Worm (Caenorhabditis elegans): Measurements from ENCODE around the gene M03A8.3.
A peak's percentile ranks its signal among the peaks of the same experiment; 100 is the strongest.

M03A8.3 gene

DNA sequence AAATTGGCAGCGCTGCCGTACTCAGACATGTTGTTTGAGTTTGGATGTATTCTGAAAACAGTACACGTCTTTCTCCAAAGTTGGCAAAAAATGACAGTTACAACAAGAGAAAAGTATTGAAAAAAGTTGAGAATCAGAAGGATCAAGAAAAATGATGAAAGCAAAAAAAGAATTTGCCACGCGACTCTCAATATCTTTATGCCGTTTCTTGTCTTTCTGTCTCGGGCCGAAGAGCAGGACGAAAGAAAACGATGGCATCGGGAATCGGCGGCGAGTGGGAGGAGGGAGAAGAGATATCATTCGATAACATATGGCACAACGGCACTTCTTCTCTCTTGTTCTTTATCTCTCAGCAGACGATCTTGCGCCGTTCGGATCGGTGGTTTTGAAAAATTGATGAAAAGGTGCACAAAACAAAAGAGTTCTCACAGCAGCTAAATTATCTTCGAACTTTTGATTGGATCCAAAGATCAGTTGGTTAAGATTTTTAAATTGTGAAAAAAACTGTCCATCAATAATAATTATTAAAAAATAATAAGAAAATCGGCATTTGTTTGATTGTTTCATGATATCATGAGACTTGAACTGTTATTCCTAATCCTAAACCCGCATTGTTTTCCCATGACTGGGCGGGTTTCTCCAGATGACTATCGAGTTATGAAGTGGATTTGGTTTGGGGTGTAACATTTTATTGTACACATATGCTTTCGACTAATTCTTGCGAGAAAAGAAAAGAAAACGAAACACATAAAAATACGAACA lies 23.5 kb downstream of the M03A8.3 start, which contains the start of gene gei-15:
gei-15 (minus strand) TSS at position 51 of the 762 bp plus-strand sequence.
- TF ChIP-seq ceh-18 (tag; optimal IDR thresholded peaks at IDR 0.05) (peak; percentile 7), ceh-48 (tag; optimal IDR thresholded peaks at IDR 0.05) (no peak)

DNA sequence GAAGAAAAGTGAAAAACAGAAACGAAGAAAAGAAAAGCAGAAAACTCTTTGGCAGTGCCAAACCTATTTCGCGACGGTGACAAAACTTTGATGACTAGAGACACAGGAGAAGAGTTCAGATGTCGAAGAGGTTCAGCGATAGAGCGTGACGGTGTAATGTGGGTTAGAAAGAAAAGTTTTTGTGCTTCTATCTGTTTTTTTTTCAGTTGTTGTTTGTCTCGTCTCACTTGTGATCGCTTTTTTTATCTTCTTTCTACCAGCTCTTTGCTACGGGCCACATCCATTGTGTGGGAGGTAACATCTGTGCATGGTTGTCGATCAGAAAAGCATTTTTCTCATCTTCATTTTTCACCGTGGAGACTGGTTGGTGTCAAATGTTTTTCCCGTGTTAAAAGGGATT lies 26.0 kb downstream of the M03A8.3 start, which contains the start of gene F41B4.1:
F41B4.1 (minus strand) TSS at position 23 of the 400 bp plus-strand sequence.
- TF ChIP-seq tbx-2 (tag; optimal IDR thresholded peaks at IDR 0.05) (no peak), ceh-18 (tag; optimal IDR thresholded peaks at IDR 0.05) (peak; percentile 50)

ce11 chrX:6835166-6835565 lies 35.3 kb downstream of the M03A8.3 start, which contains the start of gene F41B4.2:
F41B4.2 (minus strand) TSS chrX:6835266.
- no peak for TF ChIP-seq hlh-8 (tag; optimal IDR thresholded peaks at IDR 0.05)

ce11 chrX:6836065-6836527 lies 36.2 kb downstream of the M03A8.3 start, which contains the start of gene F41B4.3:
F41B4.3 (minus strand) TSS chrX:6836115.
- TF ChIP-seq tbx-2 (tag; optimal IDR thresholded peaks at IDR 0.05) (no peak), ceh-30 (tag; optimal IDR thresholded peaks at IDR 0.05) (no peak), pqm-1 (tag; optimal IDR thresholded peaks at IDR 0.05) (no peak), odd-2 (tag; optimal IDR thresholded peaks at IDR 0.05) (no peak), elt-2 (tag; optimal IDR thresholded peaks at IDR 0.05) (no peak), unc-42 (tag; optimal IDR thresholded peaks at IDR 0.05) (no peak), ets-4 (tag; optimal IDR thresholded peaks at IDR 0.05) (no peak), hlh-13 (GFP tag; optimal IDR thresholded peaks at IDR 0.05) (no peak), che-1 (tag; optimal IDR thresholded peaks at IDR 0.05) (no peak), sox-4 (tag; optimal IDR thresholded peaks at IDR 0.05) (no peak), ztf-16 (tag; optimal IDR thresholded peaks at IDR 0.05) (no peak), lim-6 (tag; optimal IDR thresholded peaks at IDR 0.05) (no peak), npax-4 (tag; optimal IDR thresholded peaks at IDR 0.05) (no peak), hlh-30 (tag; optimal IDR thresholded peaks at IDR 0.05; ENCODE audit: insufficient read depth) (no peak), unc-86 (tag; optimal IDR thresholded peaks at IDR 0.05) (no peak), ceh-48 (tag; optimal IDR thresholded peaks at IDR 0.05) (no peak)

DNA sequence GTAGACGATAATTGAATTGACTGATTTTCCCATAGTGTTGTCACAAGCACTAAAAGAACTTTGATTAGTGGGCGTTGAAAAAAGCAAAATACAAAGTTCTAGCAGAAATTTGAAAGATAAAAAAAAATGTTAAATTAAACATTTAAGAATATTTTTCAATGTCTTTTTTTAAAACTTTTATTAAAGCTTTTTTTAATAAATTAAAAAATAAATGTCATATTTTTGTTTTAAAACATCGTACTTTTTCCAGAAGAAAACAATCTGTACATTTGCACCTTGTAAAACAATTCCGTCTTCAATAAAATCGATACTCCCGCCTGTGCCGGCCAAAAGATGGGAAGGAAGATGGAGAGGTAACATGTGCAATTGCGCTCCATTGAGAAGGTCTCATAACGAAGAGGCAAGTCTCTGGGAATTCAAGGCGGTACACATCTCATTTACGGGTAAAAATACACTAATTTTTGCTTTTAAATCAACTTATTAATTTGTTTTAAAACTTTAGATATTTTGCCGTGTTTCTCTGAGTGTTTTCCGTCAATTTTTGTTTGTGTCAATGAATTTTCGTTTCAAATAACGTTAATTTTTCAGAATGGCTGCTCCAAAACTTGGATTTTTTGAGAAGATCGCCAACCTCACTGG lies 40.9 kb downstream of the M03A8.3 start, which contains the start of the genes glr-6 and asg-2:
glr-6 (minus strand) TSS at position 51 of the 639 bp plus-strand sequence.
asg-2 (plus strand) TSS at position 589 of the 639 bp plus-strand sequence.
- no peak for TF ChIP-seq ceh-9 (tag; optimal IDR thresholded peaks at IDR 0.05)
- TF ChIP-seq lin-11 (tag; optimal IDR thresholded peaks at IDR 0.05), result no peak
- TF ChIP-seq hlh-15 (tag; optimal IDR thresholded peaks at IDR 0.05), result no peak
- no peak for TF ChIP-seq odd-2 (tag; optimal IDR thresholded peaks at IDR 0.05)
- no peak for TF ChIP-seq pha-2 (tag; optimal IDR thresholded peaks at IDR 0.05)
- TF ChIP-seq ahr-1 (tag; optimal IDR thresholded peaks at IDR 0.05), result no peak
- TF ChIP-seq ceh-30 (tag; optimal IDR thresholded peaks at IDR 0.05), result no peak
- TF ChIP-seq eyg-1 (tag; optimal IDR thresholded peaks at IDR 0.05), result no peak
- TF ChIP-seq pqm-1 (tag; optimal IDR thresholded peaks at IDR 0.05), result no peak
- no peak for TF ChIP-seq nhr-232 (tag; optimal IDR thresholded peaks at IDR 0.05)
- TF ChIP-seq ceh-22 (tag; optimal IDR thresholded peaks at IDR 0.05), result no peak
- TF ChIP-seq ref-2 (tag; optimal IDR thresholded peaks at IDR 0.05), result no peak
- TF ChIP-seq ceh-14 (tag; optimal IDR thresholded peaks at IDR 0.05), result no peak
- TF ChIP-seq ets-4 (tag; optimal IDR thresholded peaks at IDR 0.05), result peak; percentile 24
- TF ChIP-seq sdc-2 (tag; optimal IDR thresholded peaks at IDR 0.05), result no peak
- no peak for TF ChIP-seq C38D4.7 (GFP tag; optimal IDR thresholded peaks at IDR 0.05)
- no peak for TF ChIP-seq dve-1 (tag; optimal IDR thresholded peaks at IDR 0.05)
- no peak for TF ChIP-seq tbx-7 (tag; optimal IDR thresholded peaks at IDR 0.05)
- TF ChIP-seq pat-9 (tag; optimal IDR thresholded peaks at IDR 0.05), result no peak
- no peak for TF ChIP-seq nhr-11 (tag; optimal IDR thresholded peaks at IDR 0.05)
- no peak for TF ChIP-seq zip-5 (tag; optimal IDR thresholded peaks at IDR 0.05)
- no peak for TF ChIP-seq Y22D7AL.16 (tag; optimal IDR thresholded peaks at IDR 0.05)
- TF ChIP-seq unc-86 (tag; optimal IDR thresholded peaks at IDR 0.05), result no peak
- TF ChIP-seq fkh-10 (GFP tag; optimal IDR thresholded peaks at IDR 0.05), result no peak
- no peak for TF ChIP-seq pha-4 (tag; optimal IDR thresholded peaks at IDR 0.05)
- no peak for TF ChIP-seq fkh-6 (tag; optimal IDR thresholded peaks at IDR 0.05)
- no peak for TF ChIP-seq che-1 (tag; optimal IDR thresholded peaks at IDR 0.05)
- no peak for TF ChIP-seq hlh-6 (tag; optimal IDR thresholded peaks at IDR 0.05)
- no peak for TF ChIP-seq ama-1 (optimal IDR thresholded peaks at IDR 0.05)
- no peak for TF ChIP-seq pax-1 (tag; optimal IDR thresholded peaks at IDR 0.05)

Data from whole organism, late embryonic.